Fruit fly (Drosophila melanogaster): ENCODE measurements around the gene CG10126.

CG10126 gene

DNA sequence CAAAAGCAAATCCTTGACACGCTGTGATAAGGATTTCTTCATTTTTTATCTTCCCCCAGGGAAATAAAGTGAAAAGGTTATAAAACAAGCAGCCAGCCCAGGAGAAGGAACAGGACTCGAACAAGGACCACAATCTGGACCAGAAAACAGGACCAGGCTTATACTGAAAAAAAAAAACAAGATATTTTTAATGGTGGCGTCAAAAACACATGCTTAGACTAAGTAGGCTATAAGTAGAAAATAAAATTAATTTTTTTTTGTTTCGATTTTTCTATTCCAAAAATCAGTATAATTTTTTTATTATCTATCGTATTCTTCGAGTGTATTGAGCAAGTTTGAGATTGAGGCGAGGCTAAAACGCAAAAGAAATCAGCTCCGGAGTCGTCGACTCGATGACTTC is 31.2 kb downstream of the CG10126 start (continued):
- TF ChIP-seq sna (GFP tag; IDR thresholded peaks at IDR 0.05; ENCODE audit: partially characterized antibody) (no peak), CG1647 (GFP tag; optimal IDR thresholded peaks at IDR 0.05) (no peak), CG34224 (GFP tag; IDR thresholded peaks at IDR 0.05; ENCODE audit: partially characterized antibody) (no peak), CG13123 (GFP tag; optimal IDR thresholded peaks at IDR 0.05) (no peak), CG32532 (GFP tag; IDR thresholded peaks at IDR 0.05) (peak; percentile 34; the same call in 1 of the 2 replicates), ac (GFP tag; optimal IDR thresholded peaks at IDR 0.05) (no peak), tgo (GFP tag; IDR thresholded peaks at IDR 0.05) (peak; percentile 14; the same call in 1 of the 3 replicates), pho (GFP tag; optimal IDR thresholded peaks at IDR 0.05) (no peak), Sox100B (GFP tag; optimal IDR thresholded peaks at IDR 0.05) (no peak), trem (tag; optimal IDR thresholded peaks at IDR 0.05) (no peak), Taf1 (GFP tag; IDR thresholded peaks at IDR 0.05) (0 out of 2 replicates have a peak, but pooled peaks have one; percentile 27), Ptx1 (GFP tag; IDR thresholded peaks at IDR 0.05) (peak; percentile 34; the same call in 1 of the 2 replicates)

DNA sequence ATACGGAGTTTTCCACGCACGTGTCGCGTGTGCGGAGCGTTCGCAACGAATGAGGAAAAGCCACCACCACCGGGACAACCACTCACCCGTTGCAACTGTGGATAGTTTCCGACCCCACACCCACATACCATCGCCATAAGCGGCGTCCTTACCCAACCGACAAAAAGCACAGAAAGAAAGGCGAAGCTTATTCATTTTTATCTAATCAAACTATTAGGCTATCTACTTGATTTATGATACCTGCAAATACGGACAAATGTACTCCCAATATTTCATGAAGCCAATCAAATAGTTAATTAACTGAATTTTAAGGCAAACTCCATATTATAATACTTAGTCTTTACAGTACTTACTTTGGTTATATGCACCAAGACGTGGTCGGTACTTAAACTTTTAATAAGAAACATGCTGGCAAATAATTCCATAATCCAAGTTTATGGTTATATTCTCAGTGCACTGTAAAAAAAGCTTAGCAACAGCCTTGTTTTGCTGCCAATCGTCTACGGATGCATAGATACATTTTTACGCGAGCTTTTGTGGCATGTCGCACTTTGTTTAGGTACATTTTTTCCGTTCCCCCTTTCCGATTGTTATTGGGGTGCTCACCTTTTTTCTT is 42.0 kb downstream of the CG10126 start, which contains the start of gene CG31345:
Gene CG31345 (minus strand): TSS at position 51 of the 616 bp plus-strand sequence.
- TF ChIP-seq dmrt99B (tag; optimal IDR thresholded peaks at IDR 0.05) (peak; percentile 19), CG2678 (tag; optimal IDR thresholded peaks at IDR 0.05) (peak; percentile 41), CG18599 (GFP tag; optimal IDR thresholded peaks at IDR 0.05) (peak; percentile 5), Hr51 (GFP tag; optimal IDR thresholded peaks at IDR 0.05) (peak in 1 of 2 experiments; percentile 14), ERR (GFP tag; optimal IDR thresholded peaks at IDR 0.05) (no peak), CG11504 (tag; optimal IDR thresholded peaks at IDR 0.05) (peak; percentile 93), eve (GFP tag; optimal IDR thresholded peaks at IDR 0.05) (peak in 1 of 2 experiments; percentile 20), CG15514 (GFP tag; optimal IDR thresholded peaks at IDR 0.05) (peak; percentile 9), sens (GFP tag) (peak; percentile 60), CG7839 (tag; optimal IDR thresholded peaks at IDR 0.05) (peak; percentile 21), gem (tag; optimal IDR thresholded peaks at IDR 0.05) (peak; percentile 17), Med (GFP tag) (peak; percentile 32), CG6654 (GFP tag; optimal IDR thresholded peaks at IDR 0.05) (no peak), ato (GFP tag; IDR thresholded peaks at IDR 0.05; ENCODE audit: partially characterized antibody) (no peak), mam (GFP tag; optimal IDR thresholded peaks at IDR 0.05) (no peak), CG7556 (GFP tag; optimal IDR thresholded peaks at IDR 0.05) (peak; percentile 2), lab (GFP tag; optimal IDR thresholded peaks at IDR 0.05) (peak; percentile 16)

Measured in whole organism, embryonic.